Worm (Caenorhabditis elegans): ENCODE data around the gene pie-1.

pie-1 gene

ce11 chrIII:12466310-12466709 is 39.6 kb downstream of the pie-1 start, which contains the start of gene pstk-1:
Gene pstk-1 (plus strand): TSS chrIII:12466610.
- no peak for TF ChIP-seq somi-1 (GFP tag; optimal IDR thresholded peaks at IDR 0.05)
- no peak for TF ChIP-seq nhr-179 (tag; optimal IDR thresholded peaks at IDR 0.05)
- no peak for TF ChIP-seq nhr-80 (tag; optimal IDR thresholded peaks at IDR 0.05)
- TF ChIP-seq ztf-22 (GFP tag; optimal IDR thresholded peaks at IDR 0.05) = no peak
- TF ChIP-seq nhr-90 (tag; optimal IDR thresholded peaks at IDR 0.05) = no peak
- no peak for TF ChIP-seq zim-3 (tag; optimal IDR thresholded peaks at IDR 0.05)
- no peak for TF ChIP-seq aptf-3 (GFP tag; IDR thresholded peaks at IDR 0.05)
- no peak for TF ChIP-seq madf-3 (GFP tag; IDR thresholded peaks at IDR 0.05)
- TF ChIP-seq ztf-3 (GFP tag; optimal IDR thresholded peaks at IDR 0.05) = no peak
- no peak for TF ChIP-seq egl-44 (GFP tag; IDR thresholded peaks at IDR 0.05)
- TF ChIP-seq xnd-1 (tag; optimal IDR thresholded peaks at IDR 0.05) = no peak
- no peak for TF ChIP-seq unc-62 (GFP tag; optimal IDR thresholded peaks at IDR 0.05)
- no peak for TF ChIP-seq ztf-6 (GFP tag; IDR thresholded peaks at IDR 0.05)
- no peak for TF ChIP-seq D2030.7 (GFP tag; IDR thresholded peaks at IDR 0.05)
- no peak for TF ChIP-seq madf-8 (GFP tag; conservative IDR thresholded peaks at IDR 0.05)
- no peak for TF ChIP-seq ceh-58 (GFP tag; IDR thresholded peaks at IDR 0.05)
- no peak for TF ChIP-seq Y95B8A.8 (GFP tag; IDR thresholded peaks at IDR 0.05)
- TF ChIP-seq F39B2.1 (GFP tag; IDR thresholded peaks at IDR 0.05) = no peak
- TF ChIP-seq B0261.1 (tag; optimal IDR thresholded peaks at IDR 0.05) = no peak

ce11 chrIII:12468869-12469268 is 42.2 kb downstream of the pie-1 start, which contains the start of gene Y49E10.29:
Gene Y49E10.29 (plus strand): TSS chrIII:12469169.
- TF ChIP-seq rcor-1 (GFP tag; IDR thresholded peaks at IDR 0.05) (no peak), pbrm-1 (GFP tag; IDR thresholded peaks at IDR 0.05) (no peak), let-526 (GFP tag; IDR thresholded peaks at IDR 0.05) (no peak), zim-3 (tag; optimal IDR thresholded peaks at IDR 0.05) (no peak), tlf-1 (GFP tag; optimal IDR thresholded peaks at IDR 0.05) (no peak), F49E8.2 (tag; optimal IDR thresholded peaks at IDR 0.05; ENCODE audit: insufficient read depth) (no peak), nhr-90 (tag; optimal IDR thresholded peaks at IDR 0.05) (no peak), dox-1 (GFP tag; IDR thresholded peaks at IDR 0.05) (no peak)

ce11 chrIII:12469800-12470199 is 43.1 kb downstream of the pie-1 start:
- TF ChIP-seq F49E8.2 (tag; optimal IDR thresholded peaks at IDR 0.05; ENCODE audit: insufficient read depth) (no peak), ztf-26 (tag; optimal IDR thresholded peaks at IDR 0.05) (no peak), egrh-3 (GFP tag; IDR thresholded peaks at IDR 0.05) (peak; percentile 69; the same call in 1 of the 2 replicates), zfh-2 (GFP tag; conservative IDR thresholded peaks at IDR 0.05) (peak; percentile 71), aptf-3 (GFP tag; IDR thresholded peaks at IDR 0.05) (no peak), D2030.7 (GFP tag; IDR thresholded peaks at IDR 0.05) (no peak), fkh-3 (tag; optimal IDR thresholded peaks at IDR 0.05) (no peak)

ce11 chrIII:12470589-12470988 is 43.9 kb downstream of the pie-1 start:
- TF ChIP-seq zfh-2 (GFP tag; conservative IDR thresholded peaks at IDR 0.05) (peak; percentile 74), egrh-3 (GFP tag; IDR thresholded peaks at IDR 0.05) (peak; percentile 77; the same call in 1 of the 2 replicates), pha-4 (tag; optimal IDR thresholded peaks at IDR 0.05) (no peak), snpc-1.1 (tag; optimal IDR thresholded peaks at IDR 0.05; ENCODE audit: insufficient read depth) (no peak), Y67H2A.10 (GFP tag; conservative IDR thresholded peaks at IDR 0.05) (no peak), nhr-120 (GFP tag; IDR thresholded peaks at IDR 0.05) (no peak), sdz-38 (tag; optimal IDR thresholded peaks at IDR 0.05) (no peak), let-607 (tag; optimal IDR thresholded peaks at IDR 0.05) (no peak), lin-26 (GFP tag; IDR thresholded peaks at IDR 0.05) (0 out of 2 replicates have a peak, but pooled peaks have one; percentile 10)
